Fruit fly (Drosophila melanogaster) whole organism, pupa: ENCODE results near the gene RpS7.

ENCODE experiments used
- CG10348 ChIP-seq: fragments of 200-800 bp; sonication (Bioruptor generic); IDR thresholded peaks from 2 replicates; pipeline ENCODE4 v1.3.6; 2022; ENCODE audit warnings: missing biosample characterization, missing genetic modification characterization
- CG12605 ChIP-seq: fragments of 200-800 bp; sonication (Bioruptor generic); IDR thresholded peaks from 2 replicates; pipeline ENCODE4 v1.3.6; 2022; ENCODE audit warnings: missing biosample characterization, missing genetic modification characterization
- CG13204 ChIP-seq: fragments of 200-800 bp; sonication (Bioruptor generic); optimal IDR thresholded peaks from 2 replicates; lab custom pipeline; 2018; ENCODE audit warnings: missing biosample characterization, mild to moderate bottlenecking, missing genetic modification characterization, moderate library complexity
- CG14655 ChIP-seq: fragments of 200-800 bp; sonication (Bioruptor generic); optimal IDR thresholded peaks from 3 replicates; lab custom pipeline; 2017; ENCODE audit warnings: mild to moderate bottlenecking, missing biosample characterization, missing genetic modification reagents, missing genetic modification characterization
- CG15710 ChIP-seq: fragments of 200-800 bp; sonication (Bioruptor generic); optimal IDR thresholded peaks from 2 replicates; lab custom pipeline; 2018; ENCODE audit warnings: missing biosample characterization, mild to moderate bottlenecking, missing genetic modification characterization, moderate library complexity
- CG17806 ChIP-seq: fragments of 200-800 bp; sonication (Bioruptor generic); optimal IDR thresholded peaks from 2 replicates; lab custom pipeline; 2018; ENCODE audit warnings: missing biosample characterization, mild to moderate bottlenecking, missing genetic modification characterization, moderate library complexity
- CG32121 ChIP-seq: fragments of 200-800 bp; sonication (Bioruptor generic); IDR thresholded peaks from 2 replicates; pipeline ENCODE4 v1.3.6; 2022; ENCODE audit warnings: missing biosample characterization, missing genetic modification characterization
- CG34367 ChIP-seq: fragments of 200-800 bp; sonication (Bioruptor generic); optimal IDR thresholded peaks from 2 replicates; lab custom pipeline; 2018; ENCODE audit warnings: missing biosample characterization, mild to moderate bottlenecking, missing genetic modification characterization
- CG4496 ChIP-seq: fragments of 200-800 bp; sonication (Bioruptor generic); IDR thresholded peaks from 3 replicates; pipeline ENCODE4 v1.3.6; 2022; ENCODE audit warnings: missing biosample characterization, missing genetic modification characterization
- CG8159 ChIP-seq: fragments of 200-800 bp; sonication (Bioruptor generic); optimal IDR thresholded peaks from 3 replicates; lab custom pipeline; 2018; ENCODE audit warnings: missing biosample characterization, mild to moderate bottlenecking, missing genetic modification characterization, moderate library complexity
- CG8301 ChIP-seq: fragments of 200-800 bp; sonication (Bioruptor generic); optimal IDR thresholded peaks from 2 replicates; lab custom pipeline; 2018; ENCODE audit warnings: missing biosample characterization, mild to moderate bottlenecking, missing genetic modification characterization
- CG9948 ChIP-seq: fragments of 200-800 bp; sonication (Bioruptor generic); optimal IDR thresholded peaks from 2 replicates; lab custom pipeline; 2018; ENCODE audit warnings: missing biosample characterization, mild to moderate bottlenecking, missing genetic modification characterization, moderate library complexity
- D1 ChIP-seq: fragments of 200-800 bp; sonication (Bioruptor generic); optimal IDR thresholded peaks from 2 replicates; lab custom pipeline; 2018; ENCODE audit warnings: missing biosample characterization, mild to moderate bottlenecking, missing genetic modification characterization, moderate library complexity
- EcR ChIP-seq: fragments of 200-800 bp; sonication (Bioruptor generic); optimal IDR thresholded peaks from 3 replicates; lab custom pipeline; 2019; ENCODE audit warnings: missing biosample characterization, missing genetic modification characterization, mild to moderate bottlenecking, moderate library complexity, missing genetic modification reagents
- Ets98B ChIP-seq: fragments of 200-800 bp; sonication (Bioruptor generic); IDR thresholded peaks from 2 replicates; pipeline ENCODE4 v1.3.6; 2022; ENCODE audit warnings: missing biosample characterization, missing genetic modification characterization
- Pif1A ChIP-seq: fragments of 200-800 bp; sonication (Bioruptor generic); optimal IDR thresholded peaks from 3 replicates; lab custom pipeline; 2016; ENCODE audit warnings: missing biosample characterization, missing genetic modification characterization
- Pif1B ChIP-seq: fragments of 200-800 bp; sonication (Bioruptor generic); optimal IDR thresholded peaks from 3 replicates; lab custom pipeline; 2016; ENCODE audit warnings: missing biosample characterization, missing genetic modification characterization
- Snoo ChIP-seq: fragments of 200-800 bp; sonication (Bioruptor generic); optimal IDR thresholded peaks from 3 replicates; lab custom pipeline; 2017; ENCODE audit warnings: missing biosample characterization, mild to moderate bottlenecking, missing genetic modification characterization, inconsistent platforms
- fd96Ca ChIP-seq: fragments of 200-800 bp; sonication (Bioruptor generic); IDR thresholded peaks from 3 replicates; pipeline ENCODE4 v1.3.6; 2022; ENCODE audit warnings: missing biosample characterization, missing genetic modification characterization
- gl ChIP-seq: fragments of 200-800 bp; sonication (Bioruptor generic); optimal IDR thresholded peaks from 2 replicates; lab custom pipeline; 2018; ENCODE audit warnings: missing biosample characterization, mild to moderate bottlenecking, missing genetic modification characterization
- rn ChIP-seq: fragments of 200-800 bp; sonication (Bioruptor generic); IDR thresholded peaks from 2 replicates; pipeline ENCODE4 v1.3.6; 2022; ENCODE audit warnings: missing biosample characterization, missing genetic modification characterization

RpS7 gene

dm6 chr3R:30213697-30214096 lies 4.9 kb upstream of the RpS7 start, which contains the start of gene CecB:
TSS of gene CecB (minus strand) at chr3R:30213797.
- TF ChIP-seq CG32121 (GFP tag; lab: Robert Waterston, UW) (no peak), Pif1A (GFP tag; lab: Kevin White, UChicago) (no peak), Ets98B (no peak), CG34367 (no peak), CG10348 (GFP tag; lab: Robert Waterston, UW) (no peak), CG9948 (no peak), rn (GFP tag; lab: Robert Waterston, UW) (no peak), EcR (GFP tag; lab: Kevin White, UChicago) (no peak), CG17806 (no peak), CG15710 (tag; lab: Kevin White, UChicago) (no peak), gl (no peak), CG12605 (GFP tag; lab: Robert Waterston, UW) (no peak), CG13204 (no peak), CG14655 (GFP tag; lab: Kevin White, UChicago) (no peak), Pif1B (GFP tag; lab: Kevin White, UChicago) (no peak), CG8301 (tag; lab: Kevin White, UChicago) (no peak), fd96Ca (GFP tag; lab: Robert Waterston, UW) (no peak), D1 (tag; lab: Kevin White, UChicago) (no peak), Snoo (tag; lab: Kevin White, UChicago) (no peak)

- TF ChIP-seq Snoo (tag; lab: Kevin White, UChicago) = no peak
- TF ChIP-seq rn (GFP tag; lab: Robert Waterston, UW) = no peak
- TF ChIP-seq CG14655 (GFP tag; lab: Kevin White, UChicago) = no peak
- no peak for TF ChIP-seq gl
- TF ChIP-seq CG10348 (GFP tag; lab: Robert Waterston, UW) = no peak
- TF ChIP-seq CG8301 (tag; lab: Kevin White, UChicago) = no peak
- no peak for TF ChIP-seq CG13204
- TF ChIP-seq CG9948 = no peak
- no peak for TF ChIP-seq fd96Ca (GFP tag; lab: Robert Waterston, UW)
- TF ChIP-seq CG4496 = no peak
- TF ChIP-seq CG17806 = no peak
- no peak for TF ChIP-seq Ets98B
- TF ChIP-seq Pif1B (GFP tag; lab: Kevin White, UChicago) = no peak
- no peak for TF ChIP-seq EcR (GFP tag; lab: Kevin White, UChicago)
- no peak for TF ChIP-seq D1 (tag; lab: Kevin White, UChicago)
- no peak for TF ChIP-seq CG12605 (GFP tag; lab: Robert Waterston, UW)
Observed at dm6 chr3R:30211856-30212255, 3.0 kb upstream of the RpS7 start, which contains the start of gene CecA2. TSS of gene CecA2 (plus strand) at chr3R:30212156.

DNA sequence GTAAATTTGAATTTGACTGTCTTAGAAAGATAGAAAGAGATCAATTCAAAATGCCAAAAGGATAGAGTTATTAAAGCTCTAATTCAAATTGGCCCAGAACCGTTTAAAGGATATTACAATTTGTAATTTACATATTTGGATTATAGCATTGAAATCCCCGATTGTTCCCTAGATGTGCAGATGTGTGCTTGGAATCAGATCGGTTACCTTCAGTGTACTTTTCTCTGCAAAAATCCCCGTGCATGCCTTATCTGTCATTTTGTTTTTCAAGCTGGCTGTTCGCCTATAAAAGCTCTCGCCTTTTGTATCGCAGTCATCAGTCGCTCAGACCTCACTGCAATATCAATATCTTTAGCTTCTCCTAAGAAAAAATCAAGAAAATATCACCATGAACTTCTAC lies 1.7 kb upstream of the RpS7 start, which contains the start of gene CecA1:
CecA1 (plus strand) TSS at position 315 of the 400 bp plus-strand sequence.
- TF ChIP-seq CG15710 (tag; lab: Kevin White, UChicago) (no peak), CG9948 (no peak), CG14655 (GFP tag; lab: Kevin White, UChicago) (no peak), fd96Ca (GFP tag; lab: Robert Waterston, UW) (no peak), CG8301 (tag; lab: Kevin White, UChicago) (no peak), Ets98B (no peak), Pif1B (GFP tag; lab: Kevin White, UChicago) (no peak), CG13204 (no peak), CG17806 (no peak), Pif1A (GFP tag; lab: Kevin White, UChicago) (no peak), CG4496 (no peak), CG12605 (GFP tag; lab: Robert Waterston, UW) (no peak), CG8159 (tag; lab: Kevin White, UChicago) (no peak), D1 (tag; lab: Kevin White, UChicago) (no peak), CG10348 (GFP tag; lab: Robert Waterston, UW) (no peak), Snoo (tag; lab: Kevin White, UChicago) (no peak), EcR (GFP tag; lab: Kevin White, UChicago) (no peak)
- TF ChIP-seq, all 21 proteins: peak for 0

- TF ChIP-seq CG8159 (tag; lab: Kevin White, UChicago) (no peak), CG12605 (GFP tag; lab: Robert Waterston, UW) (no peak), Pif1B (GFP tag; lab: Kevin White, UChicago) (no peak), fd96Ca (GFP tag; lab: Robert Waterston, UW) (no peak), D1 (tag; lab: Kevin White, UChicago) (no peak), CG13204 (no peak)
Observed at dm6 chr3R:30209648-30210047, 828 bp upstream of the RpS7 start, which contains the start of gene Anp. TSS of gene Anp (plus strand) at chr3R:30209948.

dm6 chr3R:30208011-30208410 lies 809 bp downstream of the RpS7 start:
- TF ChIP-seq CG9948 (no peak), gl (no peak), CG13204 (no peak), fd96Ca (GFP tag; lab: Robert Waterston, UW) (no peak), Pif1B (GFP tag; lab: Kevin White, UChicago) (no peak), D1 (tag; lab: Kevin White, UChicago) (no peak), CG10348 (GFP tag; lab: Robert Waterston, UW) (no peak), CG8301 (tag; lab: Kevin White, UChicago) (no peak), CG14655 (GFP tag; lab: Kevin White, UChicago) (no peak), CG34367 (no peak)

dm6 chr3R:30205946-30206345 lies 2.9 kb downstream of the RpS7 start:
- TF ChIP-seq CG14655 (GFP tag; lab: Kevin White, UChicago) (no peak), CG13204 (no peak), CG4496 (no peak), D1 (tag; lab: Kevin White, UChicago) (no peak)
